Worm (Caenorhabditis elegans): ENCODE data around the gene F46H5.3.

The F46H5.3 gene

ce11 chrX:7238562-7238961, at the start of gene F46H5.3:
TSS of gene F46H5.3 (minus strand) at chrX:7238662.
- no peak for TF ChIP-seq mdl-1 (tag; optimal IDR thresholded peaks at IDR 0.05)
- TF ChIP-seq elt-3 (tag; optimal IDR thresholded peaks at IDR 0.05), result no peak
- no peak for TF ChIP-seq lsy-2 (tag; optimal IDR thresholded peaks at IDR 0.05)
- no peak for TF ChIP-seq rnt-1 (tag; optimal IDR thresholded peaks at IDR 0.05)
- TF ChIP-seq mab-9 (GFP tag; IDR thresholded peaks at IDR 0.05), result no peak
- no peak for TF ChIP-seq isw-1 (GFP tag; IDR thresholded peaks at IDR 0.05)
- no peak for TF ChIP-seq elt-2 (tag; optimal IDR thresholded peaks at IDR 0.05)
- no peak for TF ChIP-seq zip-4 (GFP tag; optimal IDR thresholded peaks at IDR 0.05)
- TF ChIP-seq unc-30 (tag; optimal IDR thresholded peaks at IDR 0.05), result no peak
- TF ChIP-seq tbx-2 (tag; optimal IDR thresholded peaks at IDR 0.05), result no peak
- TF ChIP-seq nhr-47 (tag; optimal IDR thresholded peaks at IDR 0.05), result no peak
- no peak for TF ChIP-seq nhr-12 (tag; optimal IDR thresholded peaks at IDR 0.05)
- TF ChIP-seq sup-37 (GFP tag; optimal IDR thresholded peaks at IDR 0.05), result no peak
- TF ChIP-seq lin-15B (tag; optimal IDR thresholded peaks at IDR 0.05), result no peak
- TF ChIP-seq snpc-4 (tag; optimal IDR thresholded peaks at IDR 0.05), result no peak
- no peak for TF ChIP-seq aha-1 (tag; optimal IDR thresholded peaks at IDR 0.05)
- no peak for TF ChIP-seq egl-13 (tag; optimal IDR thresholded peaks at IDR 0.05)

DNA sequence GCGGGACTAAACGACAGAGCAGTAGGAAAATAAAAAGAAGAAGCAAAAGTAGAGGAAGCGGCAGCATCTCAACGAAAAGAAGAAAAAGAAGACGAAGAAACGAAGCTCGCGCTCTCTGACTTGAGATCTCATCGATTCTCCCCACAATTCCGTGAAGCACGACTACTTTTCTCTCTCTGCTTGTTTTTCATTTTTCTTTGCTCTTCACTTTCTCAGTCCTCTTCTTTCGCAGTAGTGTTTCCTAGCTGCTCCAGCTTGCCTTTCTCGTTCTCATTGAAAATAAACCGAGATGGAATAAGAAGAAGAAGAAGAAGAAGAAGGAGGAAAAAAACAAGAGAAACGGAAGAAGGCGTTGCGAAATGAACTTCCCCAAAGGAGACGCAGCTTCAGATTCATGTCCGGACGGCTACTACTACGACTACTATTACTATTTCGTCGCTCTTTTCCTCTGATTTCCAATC, 46.3 kb upstream of the F46H5.3 start:
- no peak for TF ChIP-seq sox-4 (tag; optimal IDR thresholded peaks at IDR 0.05)
- TF ChIP-seq blmp-1 (tag; optimal IDR thresholded peaks at IDR 0.05), result no peak
- TF ChIP-seq lin-39 (tag; optimal IDR thresholded peaks at IDR 0.05), result no peak
- peak; percentile 70 for TF ChIP-seq fkh-8 (tag; optimal IDR thresholded peaks at IDR 0.05)
- no peak for TF ChIP-seq aha-1 (tag; optimal IDR thresholded peaks at IDR 0.05)
- TF ChIP-seq ama-1 (optimal IDR thresholded peaks at IDR 0.05), result no peak
- no peak for TF ChIP-seq sptf-1 (tag; optimal IDR thresholded peaks at IDR 0.05)
- no peak for TF ChIP-seq jun-1 (tag; optimal IDR thresholded peaks at IDR 0.05)
- peak; percentile 76 for TF ChIP-seq unc-86 (tag; optimal IDR thresholded peaks at IDR 0.05)
- TF ChIP-seq C34B4.2 (tag; optimal IDR thresholded peaks at IDR 0.05), result no peak
- peak; percentile 9 for TF ChIP-seq nhr-20 (tag; optimal IDR thresholded peaks at IDR 0.05)
- no peak for TF ChIP-seq nhr-84 (tag; optimal IDR thresholded peaks at IDR 0.05)
- TF ChIP-seq efl-3 (GFP tag; optimal IDR thresholded peaks at IDR 0.05), result no peak
- TF ChIP-seq grh-1 (GFP tag; IDR thresholded peaks at IDR 0.05), result no peak
- TF ChIP-seq unc-62 (GFP tag; optimal IDR thresholded peaks at IDR 0.05), result no peak
- TF ChIP-seq ceh-90 (tag; optimal IDR thresholded peaks at IDR 0.05), result no peak
- no peak for TF ChIP-seq nhr-28 (tag; optimal IDR thresholded peaks at IDR 0.05)
- TF ChIP-seq fkh-10 (GFP tag; optimal IDR thresholded peaks at IDR 0.05), result peak; percentile 96
- peak; percentile 19 to 21 for TF ChIP-seq efl-1 (optimal IDR thresholded peaks at IDR 0.05)
- no peak for TF ChIP-seq efl-1 (GFP tag; optimal IDR thresholded peaks at IDR 0.05 in 1 of 2)
- TF ChIP-seq nhr-19 (GFP tag; conservative IDR thresholded peaks at IDR 0.05), result no peak
- TF ChIP-seq ceh-82 (tag; optimal IDR thresholded peaks at IDR 0.05), result peak in 1 of 3 experiments; percentile 48
- TF ChIP-seq lin-14 (GFP tag; optimal IDR thresholded peaks at IDR 0.05), result peak; percentile 94
- peak; percentile 63 for TF ChIP-seq egl-13 (tag; optimal IDR thresholded peaks at IDR 0.05)
- TF ChIP-seq lin-15B (tag; optimal IDR thresholded peaks at IDR 0.05), result no peak
- no peak for TF ChIP-seq hlh-4 (tag; optimal IDR thresholded peaks at IDR 0.05)
- no peak for TF ChIP-seq ztf-4 (tag; optimal IDR thresholded peaks at IDR 0.05)
- TF ChIP-seq tlp-1 (tag; optimal IDR thresholded peaks at IDR 0.05), result no peak
- no peak for TF ChIP-seq pqm-1 (tag; optimal IDR thresholded peaks at IDR 0.05)
- peak; percentile 4 for TF ChIP-seq rnt-1 (tag; optimal IDR thresholded peaks at IDR 0.05)
- no peak for TF ChIP-seq Y116A8C.19 (tag; optimal IDR thresholded peaks at IDR 0.05; ENCODE audit: borderline replicate concordance)
- TF ChIP-seq nhr-90 (tag; optimal IDR thresholded peaks at IDR 0.05; ENCODE audit: poor library complexity), result no peak
- no peak for TF ChIP-seq ces-1 (GFP tag; optimal IDR thresholded peaks at IDR 0.05)
- TF ChIP-seq nhr-11 (tag; optimal IDR thresholded peaks at IDR 0.05), result no peak
- peak; percentile 70 for TF ChIP-seq zag-1 (tag; optimal IDR thresholded peaks at IDR 0.05)
- TF ChIP-seq elt-2 (tag; optimal IDR thresholded peaks at IDR 0.05), result no peak
- TF ChIP-seq nhr-71 (tag; optimal IDR thresholded peaks at IDR 0.05), result peak; percentile 62
- no peak for TF ChIP-seq ets-5 (GFP tag; IDR thresholded peaks at IDR 0.05)
- TF ChIP-seq lsy-2 (tag; optimal IDR thresholded peaks at IDR 0.05), result peak; percentile 16 to 63
- no peak for TF ChIP-seq aly-2 (tag; optimal IDR thresholded peaks at IDR 0.05)
- TF ChIP-seq snpc-4 (tag; optimal IDR thresholded peaks at IDR 0.05), result no peak
- no peak for TF ChIP-seq egl-27 (tag; optimal IDR thresholded peaks at IDR 0.05)
